Fruit fly (Drosophila melanogaster): Measurements from ENCODE around the gene CG12535.
A peak's percentile ranks its signal among the peaks of the same experiment; 100 is the strongest.

Gene CG12535

dm6 chrX:3399286-3399685, 49.5 kb downstream of the CG12535 start (continued):
- TF ChIP-seq Meics (GFP tag; optimal IDR thresholded peaks at IDR 0.05) (peak; percentile 82), CG2202 (tag; optimal IDR thresholded peaks at IDR 0.05) (no peak), gfzf (GFP tag; optimal IDR thresholded peaks at IDR 0.05) (no peak), CG8478 (optimal IDR thresholded peaks at IDR 0.05) (no peak), esg (GFP tag; conservative IDR thresholded peaks at IDR 0.05) (no peak), Dbx (GFP tag; IDR thresholded peaks at IDR 0.05) (0 out of 3 replicates have a peak, but pooled peaks have one; percentile 39), CG7928 (GFP tag; optimal IDR thresholded peaks at IDR 0.05) (peak; percentile 16), nerfin-1 (tag; optimal IDR thresholded peaks at IDR 0.05) (no peak), hkb (optimal IDR thresholded peaks at IDR 0.05) (no peak), hkb (GFP tag; IDR thresholded peaks at IDR 0.05) (0 out of 2 replicates have a peak, but pooled peaks have one; percentile 27), Xrp1 (GFP tag; IDR thresholded peaks at IDR 0.05) (no peak), luna (GFP tag; optimal IDR thresholded peaks at IDR 0.05) (no peak), CG12299 (tag; optimal IDR thresholded peaks at IDR 0.05) (no peak), Hmr (GFP tag; optimal IDR thresholded peaks at IDR 0.05) (peak; percentile 27), grau (tag; optimal IDR thresholded peaks at IDR 0.05) (peak; percentile 78), tio (GFP tag; optimal IDR thresholded peaks at IDR 0.05) (peak; percentile 9), crol (GFP tag; IDR thresholded peaks at IDR 0.05) (no peak), CG12236 (GFP tag; optimal IDR thresholded peaks at IDR 0.05) (no peak), row (GFP tag; IDR thresholded peaks at IDR 0.05) (peak; percentile 75), CG1024 (GFP tag; IDR thresholded peaks at IDR 0.05) (no peak), CG15696 (tag; optimal IDR thresholded peaks at IDR 0.05) (no peak), toy (GFP tag; IDR thresholded peaks at IDR 0.05) (no peak), Hr39 (optimal IDR thresholded peaks at IDR 0.05) (no peak), CG31388 (GFP tag; optimal IDR thresholded peaks at IDR 0.05) (no peak), prd (optimal IDR thresholded peaks at IDR 0.05) (no peak), prd (GFP tag; IDR thresholded peaks at IDR 0.05) (peak; percentile 31; the same call in 1 of the 3 replicates), dan (GFP tag; IDR thresholded peaks at IDR 0.05) (no peak), Pdp1 (GFP tag; optimal IDR thresholded peaks at IDR 0.05) (peak; percentile 26 to 41), CG17612 (GFP tag; IDR thresholded peaks at IDR 0.05) (no peak), Med (GFP tag) (peak; percentile 82), Mad (GFP tag; optimal IDR thresholded peaks at IDR 0.05) (no peak), Blimp-1 (GFP tag; optimal IDR thresholded peaks at IDR 0.05) (peak; percentile 5), CG5245 (GFP tag; optimal IDR thresholded peaks at IDR 0.05) (no peak), CG10366 (GFP tag; IDR thresholded peaks at IDR 0.05) (peak; percentile 20; the same call in 1 of the 2 replicates), CG3281 (GFP tag; optimal IDR thresholded peaks at IDR 0.05) (peak; percentile 67), CG9727 (GFP tag; optimal IDR thresholded peaks at IDR 0.05) (peak; percentile 57), CG33213 (GFP tag; optimal IDR thresholded peaks at IDR 0.05) (no peak), fru (optimal IDR thresholded peaks at IDR 0.05) (no peak), CG12659 (GFP tag; optimal IDR thresholded peaks at IDR 0.05) (peak; percentile 30), bab2 (GFP tag; optimal IDR thresholded peaks at IDR 0.05) (peak; percentile 7), ind (GFP tag; optimal IDR thresholded peaks at IDR 0.05) (peak; percentile 34), gro (GFP tag; optimal IDR thresholded peaks at IDR 0.05) (peak; percentile 38), ems (GFP tag; optimal IDR thresholded peaks at IDR 0.05) (peak; percentile 2), CG12744 (GFP tag; optimal IDR thresholded peaks at IDR 0.05) (peak; percentile 3), CG4328 (GFP tag; optimal IDR thresholded peaks at IDR 0.05) (no peak), MESR4 (GFP tag; optimal IDR thresholded peaks at IDR 0.05) (no peak), D19B (GFP tag; optimal IDR thresholded peaks at IDR 0.05) (peak; percentile 39), CG6854 (GFP tag; optimal IDR thresholded peaks at IDR 0.05) (no peak), CG34376 (GFP tag; optimal IDR thresholded peaks at IDR 0.05) (no peak), lmd (GFP tag; IDR thresholded peaks at IDR 0.05) (peak; percentile 52; the same call in 1 of the 2 replicates), Dp (GFP tag; optimal IDR thresholded peaks at IDR 0.05) (no peak), Adf1 (GFP tag; IDR thresholded peaks at IDR 0.05) (no peak), HLH3B (GFP tag; IDR thresholded peaks at IDR 0.05) (no peak), CG7839 (tag; optimal IDR thresholded peaks at IDR 0.05) (peak; percentile 65)
